Worm (Caenorhabditis elegans): ENCODE results near the gene nas-12.

Gene nas-12

DNA sequence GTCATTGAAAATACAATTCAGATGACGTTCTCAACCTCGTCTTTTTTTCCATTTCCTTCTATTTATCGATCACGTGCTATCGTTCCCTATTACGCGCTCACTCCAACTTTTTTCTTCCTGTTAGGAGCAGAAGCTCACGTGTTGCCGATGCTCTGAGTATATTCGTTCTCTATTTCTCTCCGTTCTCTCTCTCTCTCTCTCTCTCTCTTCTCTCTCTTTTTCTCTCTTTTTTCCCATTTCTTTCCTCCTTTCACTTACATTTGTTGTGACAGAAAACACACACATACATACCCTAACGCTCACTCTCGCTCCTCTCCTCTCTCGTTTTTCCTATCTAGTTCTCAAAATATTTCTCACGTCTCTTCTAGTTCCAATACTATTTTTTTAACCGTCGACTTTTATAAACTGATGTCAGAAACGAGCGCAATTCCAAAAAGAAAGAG is 28.5 kb downstream of the nas-12 start (continued):
- TF ChIP-seq pqm-1 (tag; optimal IDR thresholded peaks at IDR 0.05) (peak; percentile 25), pha-2 (tag; optimal IDR thresholded peaks at IDR 0.05) (no peak), ceh-24 (tag; optimal IDR thresholded peaks at IDR 0.05) (no peak), F13H6.1 (tag; optimal IDR thresholded peaks at IDR 0.05) (peak; percentile 38), ets-4 (tag; optimal IDR thresholded peaks at IDR 0.05) (peak; percentile 20), gmeb-2 (tag; optimal IDR thresholded peaks at IDR 0.05) (no peak), hlh-30 (tag; optimal IDR thresholded peaks at IDR 0.05; ENCODE audit: insufficient read depth) (peak; percentile 87), Y22D7AL.16 (tag; optimal IDR thresholded peaks at IDR 0.05) (no peak), lim-6 (tag; optimal IDR thresholded peaks at IDR 0.05) (no peak), ceh-30 (tag; optimal IDR thresholded peaks at IDR 0.05) (no peak), nhr-232 (tag; optimal IDR thresholded peaks at IDR 0.05) (no peak), elt-2 (tag; optimal IDR thresholded peaks at IDR 0.05) (no peak), hlh-15 (tag; optimal IDR thresholded peaks at IDR 0.05) (no peak), T23F11.4 (GFP tag; optimal IDR thresholded peaks at IDR 0.05) (no peak), che-1 (tag; optimal IDR thresholded peaks at IDR 0.05) (no peak), npax-4 (tag; optimal IDR thresholded peaks at IDR 0.05) (no peak), tbx-2 (tag; optimal IDR thresholded peaks at IDR 0.05) (peak; percentile 46), dve-1 (tag; optimal IDR thresholded peaks at IDR 0.05) (no peak), ceh-2 (tag; optimal IDR thresholded peaks at IDR 0.05) (no peak), ama-1 (optimal IDR thresholded peaks at IDR 0.05) (no peak), fkh-6 (tag; optimal IDR thresholded peaks at IDR 0.05) (no peak), ceh-14 (tag; optimal IDR thresholded peaks at IDR 0.05) (no peak), nhr-11 (tag; optimal IDR thresholded peaks at IDR 0.05) (no peak), sox-4 (tag; optimal IDR thresholded peaks at IDR 0.05) (no peak), zip-5 (tag; optimal IDR thresholded peaks at IDR 0.05) (no peak), ceh-18 (tag; optimal IDR thresholded peaks at IDR 0.05) (peak; percentile 87), dmd-4 (tag; optimal IDR thresholded peaks at IDR 0.05; ENCODE audit: borderline replicate concordance) (no peak), ceh-34 (tag; optimal IDR thresholded peaks at IDR 0.05) (peak; percentile 2), pros-1 (tag; optimal IDR thresholded peaks at IDR 0.05) (peak; percentile 56), fkh-10 (GFP tag; optimal IDR thresholded peaks at IDR 0.05) (no peak), ceh-9 (tag; optimal IDR thresholded peaks at IDR 0.05) (no peak)

DNA sequence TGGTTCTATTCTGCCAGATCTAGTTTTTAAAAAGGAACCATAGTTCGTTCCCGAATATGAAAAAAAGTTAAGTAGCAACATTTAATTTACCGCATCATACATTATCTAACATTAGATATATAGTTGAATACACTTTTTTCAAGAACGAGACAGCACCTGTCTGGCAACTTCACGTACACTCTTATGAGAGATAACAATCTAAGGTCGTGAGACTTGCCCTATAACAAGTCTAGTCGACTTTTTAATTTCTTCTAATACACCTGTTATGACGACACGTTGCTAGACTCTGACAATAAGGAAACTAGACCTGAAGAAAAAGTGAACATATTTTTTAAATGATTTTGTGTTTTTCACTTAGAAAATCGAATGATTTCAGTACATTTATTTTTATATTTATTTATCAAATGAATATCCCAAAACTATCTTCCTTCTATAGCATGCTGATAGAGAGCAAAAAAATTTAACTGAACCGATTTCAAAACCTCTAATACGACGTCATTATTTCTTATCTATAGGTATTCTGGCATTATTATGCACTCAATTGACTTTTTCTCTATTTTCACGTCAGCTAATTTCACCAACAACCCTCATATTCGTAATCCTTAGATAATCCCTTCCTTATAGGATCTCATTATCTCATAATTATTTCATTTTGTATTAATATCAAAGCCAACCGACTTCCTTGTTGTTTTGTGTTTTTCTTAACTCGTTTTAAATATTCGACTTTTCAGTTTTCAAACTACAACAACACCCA is 29.2 kb downstream of the nas-12 start:
- no peak for TF ChIP-seq tbx-2 (tag; optimal IDR thresholded peaks at IDR 0.05)
- no peak for TF ChIP-seq ceh-9 (tag; optimal IDR thresholded peaks at IDR 0.05)
- TF ChIP-seq T23F11.4 (GFP tag; optimal IDR thresholded peaks at IDR 0.05) = no peak
- TF ChIP-seq unc-42 (tag; optimal IDR thresholded peaks at IDR 0.05) = no peak
- TF ChIP-seq nhr-11 (tag; optimal IDR thresholded peaks at IDR 0.05) = no peak
- TF ChIP-seq ttx-3 (tag; optimal IDR thresholded peaks at IDR 0.05) = no peak
- TF ChIP-seq hlh-8 (tag; optimal IDR thresholded peaks at IDR 0.05) = no peak
- no peak for TF ChIP-seq unc-55 (GFP tag; optimal IDR thresholded peaks at IDR 0.05)
- TF ChIP-seq fkh-6 (tag; optimal IDR thresholded peaks at IDR 0.05) = no peak
- no peak for TF ChIP-seq Y22D7AL.16 (tag; optimal IDR thresholded peaks at IDR 0.05)
- TF ChIP-seq unc-3 (GFP tag; conservative IDR thresholded peaks at IDR 0.05) = no peak
- TF ChIP-seq unc-3 (tag; optimal IDR thresholded peaks at IDR 0.05) = no peak
- TF ChIP-seq ets-4 (tag; optimal IDR thresholded peaks at IDR 0.05) = no peak
- TF ChIP-seq odd-2 (tag; optimal IDR thresholded peaks at IDR 0.05) = no peak
- no peak for TF ChIP-seq unc-86 (tag; optimal IDR thresholded peaks at IDR 0.05)
- TF ChIP-seq che-1 (tag; optimal IDR thresholded peaks at IDR 0.05) = no peak
- no peak for TF ChIP-seq ceh-30 (tag; optimal IDR thresholded peaks at IDR 0.05)
- no peak for TF ChIP-seq ceh-2 (tag; optimal IDR thresholded peaks at IDR 0.05)

DNA sequence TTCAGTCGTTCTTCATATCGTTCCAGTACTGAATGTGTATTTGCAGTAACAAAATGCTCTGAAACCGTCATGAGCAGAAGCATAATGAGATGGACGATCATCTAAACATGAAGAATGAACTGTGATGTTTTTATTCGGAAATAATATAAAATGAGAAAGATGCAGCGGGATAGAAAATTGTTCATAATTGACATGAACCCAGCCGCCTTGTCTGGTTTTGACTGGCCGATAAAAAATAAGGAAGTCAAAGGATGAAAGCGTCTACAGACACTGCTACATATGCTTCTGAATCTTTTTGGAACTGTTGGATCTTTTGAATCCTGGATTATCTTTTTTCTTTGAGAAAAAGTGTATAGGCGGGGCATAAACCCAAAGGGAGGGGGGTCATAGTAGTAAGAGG is 35.7 kb downstream of the nas-12 start, which contains the start of gene F01G10.9:
Gene F01G10.9, minus strand, starts transcription at position 101 of the 400 bp plus-strand sequence.
- TF ChIP-seq pax-1 (tag; optimal IDR thresholded peaks at IDR 0.05) = no peak
- TF ChIP-seq fax-1 (tag; optimal IDR thresholded peaks at IDR 0.05) = no peak
- TF ChIP-seq hlh-30 (tag; optimal IDR thresholded peaks at IDR 0.05; ENCODE audit: insufficient read depth) = no peak
- TF ChIP-seq pros-1 (tag; optimal IDR thresholded peaks at IDR 0.05) = no peak
- TF ChIP-seq K02D7.2 (tag; optimal IDR thresholded peaks at IDR 0.05) = no peak
- no peak for TF ChIP-seq ceh-31 (tag; optimal IDR thresholded peaks at IDR 0.05)
- TF ChIP-seq T23F11.4 (GFP tag; optimal IDR thresholded peaks at IDR 0.05) = no peak
- TF ChIP-seq K09A11.1 (tag; optimal IDR thresholded peaks at IDR 0.05; ENCODE audit: insufficient read depth) = no peak
- TF ChIP-seq zip-5 (tag; optimal IDR thresholded peaks at IDR 0.05) = no peak
- TF ChIP-seq nhr-11 (tag; optimal IDR thresholded peaks at IDR 0.05) = no peak
- TF ChIP-seq ceh-45 (GFP tag; IDR thresholded peaks at IDR 0.05) = no peak
- no peak for TF ChIP-seq dve-1 (tag; optimal IDR thresholded peaks at IDR 0.05)
- TF ChIP-seq hlh-13 (GFP tag; optimal IDR thresholded peaks at IDR 0.05) = no peak
- no peak for TF ChIP-seq ceh-48 (tag; optimal IDR thresholded peaks at IDR 0.05)
- TF ChIP-seq npax-4 (tag; optimal IDR thresholded peaks at IDR 0.05) = no peak
- TF ChIP-seq ceh-2 (tag; optimal IDR thresholded peaks at IDR 0.05) = no peak
- TF ChIP-seq lim-6 (tag; optimal IDR thresholded peaks at IDR 0.05) = no peak
- no peak for TF ChIP-seq C08G9.2 (tag; optimal IDR thresholded peaks at IDR 0.05)
- no peak for TF ChIP-seq ceh-22 (tag; optimal IDR thresholded peaks at IDR 0.05)

Measured in whole organism, late embryonic.